Fruit fly (Drosophila melanogaster): ENCODE results near the gene Pex12.

Pex12 gene

DNA sequence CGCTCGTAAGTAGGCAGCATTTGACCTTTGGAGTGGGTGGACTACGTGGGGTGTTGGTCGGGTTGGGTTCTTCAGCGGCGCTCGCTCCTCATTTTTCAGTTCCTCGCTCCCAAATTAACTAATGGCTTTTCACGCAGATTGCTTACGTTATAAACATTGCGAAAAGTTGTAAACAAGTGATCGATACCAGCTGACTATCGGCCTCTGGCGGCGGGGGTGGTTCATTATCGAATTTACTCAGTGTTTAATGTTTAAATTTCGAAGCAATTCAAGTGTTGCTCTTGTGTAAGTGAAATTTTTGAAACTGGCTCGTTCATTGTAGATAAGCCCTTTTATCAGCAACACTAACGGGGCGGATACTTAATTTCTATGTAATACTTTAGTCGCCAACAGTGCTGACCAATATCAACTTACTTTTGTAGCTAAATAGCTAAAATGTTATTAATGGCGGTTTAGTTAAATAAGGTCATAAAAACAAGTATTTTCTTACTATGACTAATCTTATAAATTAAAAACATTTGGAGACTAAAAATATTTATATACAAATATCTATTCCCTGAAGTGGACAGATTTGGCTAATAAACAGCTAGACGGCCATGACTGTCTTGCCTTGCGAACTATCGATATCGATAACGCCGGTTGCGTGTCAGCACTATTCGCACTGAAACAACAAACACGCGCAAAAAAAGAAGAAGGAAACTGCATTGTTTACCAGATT, 3.7 kb downstream of the Pex12 start, which contains the start of the genes PGAP2 and Clp (continued):
- TF ChIP-seq HmgZ (tag; optimal IDR thresholded peaks at IDR 0.05) (peak; percentile 80), grn (GFP tag; optimal IDR thresholded peaks at IDR 0.05) (no peak), maf-S (GFP tag; optimal IDR thresholded peaks at IDR 0.05) (peak; percentile 3), CG8478 (optimal IDR thresholded peaks at IDR 0.05) (no peak), nom (GFP tag; optimal IDR thresholded peaks at IDR 0.05) (peak; percentile 3), CG17359 (tag; optimal IDR thresholded peaks at IDR 0.05) (peak; percentile 67), CG14667 (GFP tag; IDR thresholded peaks at IDR 0.05) (peak; percentile 53; the same call in 1 of the 2 replicates), ash1 (GFP tag; optimal IDR thresholded peaks at IDR 0.05) (no peak), CG3065 (GFP tag; optimal IDR thresholded peaks at IDR 0.05) (peak; percentile 19), CG17612 (GFP tag; IDR thresholded peaks at IDR 0.05) (0 out of 2 replicates have a peak, but pooled peaks have one; percentile 22), Ets97D (GFP tag; optimal IDR thresholded peaks at IDR 0.05) (peak; percentile 55), CG4282 (GFP tag; optimal IDR thresholded peaks at IDR 0.05) (no peak), CG3847 (GFP tag; IDR thresholded peaks at IDR 0.05) (peak; percentile 79), CG12104 (GFP tag; optimal IDR thresholded peaks at IDR 0.05) (peak; percentile 79), CG9932 (GFP tag; IDR thresholded peaks at IDR 0.05) (peak; percentile 85), CG32532 (GFP tag; IDR thresholded peaks at IDR 0.05) (peak; percentile 79), CG31224 (GFP tag; IDR thresholded peaks at IDR 0.05) (peak; percentile 67), CTCF (GFP tag; optimal IDR thresholded peaks at IDR 0.05) (peak; percentile 66), CG14710 (tag; optimal IDR thresholded peaks at IDR 0.05) (peak; percentile 84), Gsc (GFP tag; IDR thresholded peaks at IDR 0.05) (no peak), Sry-β (GFP tag; optimal IDR thresholded peaks at IDR 0.05) (peak; percentile 99), Scr (GFP tag; IDR thresholded peaks at IDR 0.05; ENCODE audit: partially characterized antibody) (peak; percentile 67; the same call in 1 of the 2 replicates), phol (tag; optimal IDR thresholded peaks at IDR 0.05) (peak; percentile 85), ftz-f1 (GFP tag; optimal IDR thresholded peaks at IDR 0.05) (no peak), onecut (GFP tag; IDR thresholded peaks at IDR 0.05) (no peak; the same call in 1 of the 2 replicates), fd102C (GFP tag; optimal IDR thresholded peaks at IDR 0.05) (peak; percentile 13), CG11504 (tag; optimal IDR thresholded peaks at IDR 0.05) (peak; percentile 80), Usf (GFP tag; optimal IDR thresholded peaks at IDR 0.05) (peak; percentile 49), Dip2 (GFP tag; IDR thresholded peaks at IDR 0.05) (no peak), CG4854 (GFP tag; optimal IDR thresholded peaks at IDR 0.05) (peak; percentile 20), ato (GFP tag; IDR thresholded peaks at IDR 0.05; ENCODE audit: partially characterized antibody) (peak; percentile 31; the same call in 1 of the 2 replicates), gsb-n (tag; optimal IDR thresholded peaks at IDR 0.05) (no peak), HHEX (GFP tag; optimal IDR thresholded peaks at IDR 0.05) (peak; percentile 6), CG11696 (GFP tag; IDR thresholded peaks at IDR 0.05) (no peak), Dek (tag; optimal IDR thresholded peaks at IDR 0.05) (peak; percentile 77), cato (GFP tag; optimal IDR thresholded peaks at IDR 0.05; ENCODE audit: borderline replicate concordance) (peak; percentile 62), hth (optimal IDR thresholded peaks at IDR 0.05) (no peak), ind (GFP tag; optimal IDR thresholded peaks at IDR 0.05) (peak; percentile 79), tgo (GFP tag; IDR thresholded peaks at IDR 0.05) (peak; percentile 80), gro (GFP tag; optimal IDR thresholded peaks at IDR 0.05) (peak; percentile 9), CG10979 (tag; optimal IDR thresholded peaks at IDR 0.05) (peak; percentile 85), D19B (GFP tag; optimal IDR thresholded peaks at IDR 0.05) (peak; percentile 49), tna (GFP tag; IDR thresholded peaks at IDR 0.05; ENCODE audit: partially characterized antibody) (peak; percentile 7; the same call in 1 of the 2 replicates), CG10565 (GFP tag; optimal IDR thresholded peaks at IDR 0.05) (no peak), Hsf (GFP tag; optimal IDR thresholded peaks at IDR 0.05) (peak; percentile 72), Lim3 (GFP tag; IDR thresholded peaks at IDR 0.05) (no peak), ranshi (GFP tag; IDR thresholded peaks at IDR 0.05) (peak; percentile 69), CG6765 (GFP tag; optimal IDR thresholded peaks at IDR 0.05) (no peak), fd64A (GFP tag; optimal IDR thresholded peaks at IDR 0.05) (no peak), CG17361 (GFP tag; IDR thresholded peaks at IDR 0.05) (peak; percentile 91)
